Fruit fly (Drosophila melanogaster) whole organism, embryonic: ENCODE measurements around the gene usp.

Experiments
- Ada2b ChIP-seq: fragments of 200-800 bp; sonication (Bioruptor generic); IDR thresholded peaks from 2 replicates; pipeline ENCODE4 v1.3.6; 2022; ENCODE audit warnings: missing biosample characterization, missing genetic modification characterization
- BEAF-32 ChIP-seq: fragments of 200-800 bp; sonication (Bioruptor generic); optimal IDR thresholded peaks from 3 replicates; lab custom pipeline; 2017; ENCODE audit warnings: missing biosample characterization, missing genetic modification characterization, mild to moderate bottlenecking, moderate library complexity, missing genetic modification reagents
- Bgb ChIP-seq: fragments of 200-800 bp; sonication (Bioruptor generic); IDR thresholded peaks from 2 replicates; pipeline ENCODE4 v1.3.6; 2022; ENCODE audit warnings: missing biosample characterization, missing genetic modification characterization; ENCODE audit not compliant: partially characterized antibody
- CG10274 ChIP-seq: fragments of 200-800 bp; sonication (Bioruptor generic); optimal IDR thresholded peaks from 3 replicates; lab custom pipeline; 2017; ENCODE audit warnings: missing biosample characterization, mild to moderate bottlenecking, missing genetic modification characterization
- CG10431 ChIP-seq: fragments of 200-800 bp; sonication (Bioruptor generic); optimal IDR thresholded peaks from 3 replicates; lab custom pipeline; 2018; ENCODE audit warnings: missing biosample characterization, mild to moderate bottlenecking, missing genetic modification characterization
- CG10979 ChIP-seq: fragments of 200-800 bp; sonication (Bioruptor generic); optimal IDR thresholded peaks from 2 replicates; lab custom pipeline; 2018; ENCODE audit warnings: missing biosample characterization, mild to moderate bottlenecking, missing genetic modification characterization, moderate library complexity
- CG11504 ChIP-seq: fragments of 200-800 bp; sonication (Bioruptor generic); optimal IDR thresholded peaks from 3 replicates; lab custom pipeline; 2019; ENCODE audit warnings: missing biosample characterization, mild to moderate bottlenecking, missing genetic modification characterization, moderate library complexity
- CG12391 ChIP-seq: fragments of 200-800 bp; sonication (Bioruptor generic); optimal IDR thresholded peaks from 3 replicates; lab custom pipeline; 2018; ENCODE audit warnings: missing biosample characterization, mild to moderate bottlenecking, missing genetic modification characterization, moderate library complexity
- CG12769 ChIP-seq: fragments of 200-800 bp; sonication (Bioruptor generic); optimal IDR thresholded peaks from 2 replicates; lab custom pipeline; 2019; ENCODE audit warnings: missing biosample characterization, mild to moderate bottlenecking, missing genetic modification characterization, moderate library complexity
- CG13424 ChIP-seq: fragments of 200-800 bp; sonication (Bioruptor generic); optimal IDR thresholded peaks from 2 replicates; lab custom pipeline; 2019; ENCODE audit warnings: missing biosample characterization, mild to moderate bottlenecking, missing genetic modification characterization, moderate library complexity
- CG15269 ChIP-seq: fragments of 200-800 bp; sonication (Bioruptor generic); optimal IDR thresholded peaks from 2 replicates; lab custom pipeline; 2018; ENCODE audit warnings: missing biosample characterization, mild to moderate bottlenecking, missing genetic modification characterization, moderate library complexity
- CG17829 ChIP-seq: fragments of 200-800 bp; optimal IDR thresholded peaks from 2 replicates; lab custom pipeline; 2019; ENCODE audit warnings: missing biosample characterization, mild to moderate bottlenecking, missing genetic modification characterization, moderate library complexity
- CG2202 ChIP-seq: fragments of 200-800 bp; sonication (Bioruptor generic); optimal IDR thresholded peaks from 2 replicates; lab custom pipeline; 2018; ENCODE audit warnings: missing biosample characterization, mild to moderate bottlenecking, missing genetic modification characterization
- CG30431 ChIP-seq: fragments of 200-800 bp; sonication (Bioruptor generic); optimal IDR thresholded peaks from 2 replicates; lab custom pipeline; 2017; ENCODE audit warnings: missing biosample characterization, missing genetic modification characterization
- CG3726 ChIP-seq: fragments of 200-800 bp; sonication (Bioruptor generic); IDR thresholded peaks from 3 replicates; pipeline ENCODE4, ENCODE4 v1.3.6; 2022; ENCODE audit warnings: missing biosample characterization, missing genetic modification characterization
- CG3847 ChIP-seq: fragments of 200-800 bp; sonication (Bioruptor generic); IDR thresholded peaks from 2 replicates; pipeline ENCODE4 v1.3.6; 2022; ENCODE audit warnings: missing biosample characterization, missing genetic modification characterization
- CG3995 ChIP-seq: fragments of 200-800 bp; sonication (Bioruptor generic); optimal IDR thresholded peaks from 3 replicates; lab custom pipeline; 2016; ENCODE audit warnings: missing biosample characterization, missing genetic modification characterization
- CG6272 ChIP-seq: fragments of 200-800 bp; sonication (Bioruptor generic); IDR thresholded peaks from 2 replicates; pipeline ENCODE4 v1.3.6; 2022; ENCODE audit warnings: missing biosample characterization, missing genetic modification characterization
- CG6654 ChIP-seq: fragments of 200-800 bp; sonication (Bioruptor generic); optimal IDR thresholded peaks from 2 replicates; lab custom pipeline; 2017; ENCODE audit warnings: missing biosample characterization, mild to moderate bottlenecking, missing genetic modification characterization
- CG6813 ChIP-seq: fragments of 200-800 bp; sonication (Bioruptor generic); optimal IDR thresholded peaks from 2 replicates; lab custom pipeline; 2017; ENCODE audit warnings: missing biosample characterization, missing genetic modification characterization, mild to moderate bottlenecking, moderate library complexity, missing genetic modification reagents
- CG8089 ChIP-seq: fragments of 200-800 bp; sonication (Bioruptor generic); optimal IDR thresholded peaks from 3 replicates; lab custom pipeline; 2016; ENCODE audit warnings: missing biosample characterization, missing genetic modification characterization
- CG8765 ChIP-seq: fragments of 200-800 bp; sonication (Bioruptor generic); IDR thresholded peaks from 2 replicates; pipeline ENCODE4 v1.3.6; 2022; ENCODE audit warnings: missing biosample characterization, missing genetic modification characterization
- CG9437 ChIP-seq: fragments of 200-800 bp; sonication (Bioruptor generic); optimal IDR thresholded peaks from 2 replicates; lab custom pipeline; 2018; ENCODE audit warnings: missing biosample characterization, mild to moderate bottlenecking, missing genetic modification characterization
- CG9727 ChIP-seq: fragments of 200-800 bp; sonication (Bioruptor generic); optimal IDR thresholded peaks from 3 replicates; lab custom pipeline; 2017; ENCODE audit warnings: missing biosample characterization, mild to moderate bottlenecking, missing genetic modification characterization
- Dbx ChIP-seq: fragments of 200-800 bp; sonication (Bioruptor generic); IDR thresholded peaks from 3 replicates; pipeline ENCODE4 v1.3.6; 2022; ENCODE audit warnings: missing biosample characterization, missing genetic modification characterization
- Elba2 ChIP-seq: fragments of 200-800 bp; sonication (Bioruptor generic); optimal IDR thresholded peaks from 3 replicates; lab custom pipeline; 2016; ENCODE audit warnings: missing biosample characterization, missing genetic modification characterization
- HLH4C ChIP-seq: fragments of 200-800 bp; sonication (Bioruptor generic); IDR thresholded peaks from 3 replicates; pipeline ENCODE4 v1.3.6; 2022; ENCODE audit warnings: missing biosample characterization, missing genetic modification characterization; ENCODE audit not compliant: partially characterized antibody
- Hmr ChIP-seq: fragments of 200-800 bp; sonication (Bioruptor generic); optimal IDR thresholded peaks from 3 replicates; lab custom pipeline; 2017; ENCODE audit warnings: mild to moderate bottlenecking, missing biosample characterization, missing genetic modification reagents, missing genetic modification characterization
- Nf-YB ChIP-seq: fragments of 200-800 bp; sonication (Bioruptor generic); optimal IDR thresholded peaks from 3 replicates; lab custom pipeline; 2019; ENCODE audit warnings: missing biosample characterization, mild to moderate bottlenecking, missing genetic modification characterization, moderate library complexity
- Oaz ChIP-seq: fragments of 200-800 bp; sonication (Bioruptor generic); IDR thresholded peaks from 2 replicates; pipeline ENCODE4 v1.3.6; 2022; ENCODE audit warnings: missing biosample characterization, missing genetic modification characterization
- PHDP ChIP-seq: fragments of 200-800 bp; sonication (Bioruptor generic); optimal IDR thresholded peaks from 3 replicates; lab custom pipeline; 2018; ENCODE audit warnings: missing biosample characterization, mild to moderate bottlenecking, missing genetic modification characterization, moderate library complexity
- Ptx1 ChIP-seq: fragments of 200-800 bp; sonication (Bioruptor generic); IDR thresholded peaks from 2 replicates; pipeline ENCODE4 v1.3.6; 2022; ENCODE audit warnings: missing biosample characterization, missing genetic modification characterization
- Ravus ChIP-seq: fragments of 200-800 bp; sonication (Bioruptor generic); IDR thresholded peaks from 2 replicates; pipeline ENCODE4 v1.3.6; 2022; ENCODE audit warnings: missing biosample characterization, missing genetic modification characterization
- Trl ChIP-seq, 3 experiments: fragments of >200 bp in 2 of 3; fragments of 200-800 bp in 1 of 3; sonication (Bioruptor generic) in 1 of 3; optimal IDR thresholded peaks; 2 replicates in 1 of 3; 3 replicates in 2 of 3; lab custom pipeline; 2016 to 2017; ENCODE audit warnings: missing biosample characterization in 1 of 3, missing genetic modification characterization in 1 of 3
- ase ChIP-seq: fragments of 200-800 bp; sonication (Bioruptor generic); IDR thresholded peaks from 3 replicates; pipeline ENCODE4 v1.3.6; 2022; ENCODE audit warnings: missing biosample characterization, missing genetic modification characterization
- bbx ChIP-seq: fragments of 200-800 bp; sonication (Bioruptor generic); IDR thresholded peaks from 2 replicates; pipeline ENCODE4 v1.3.6; 2022; ENCODE audit warnings: missing biosample characterization, missing genetic modification characterization; ENCODE audit not compliant: partially characterized antibody
- bigmax ChIP-seq: fragments of 200-800 bp; sonication (Bioruptor generic); optimal IDR thresholded peaks from 2 replicates; lab custom pipeline; 2018; ENCODE audit warnings: missing biosample characterization, mild to moderate bottlenecking, missing genetic modification characterization
- ci ChIP-seq: fragments of 200-800 bp; sonication (Bioruptor generic); IDR thresholded peaks from 3 replicates; pipeline ENCODE4 v1.3.6; 2022; ENCODE audit warnings: missing biosample characterization, missing genetic modification characterization
- dm ChIP-seq: fragments of 200-800 bp; sonication (Bioruptor generic); optimal IDR thresholded peaks from 3 replicates; lab custom pipeline; 2016; ENCODE audit warnings: missing biosample characterization, missing genetic modification characterization
- dmrt99B ChIP-seq: fragments of 200-800 bp; sonication (Bioruptor generic); optimal IDR thresholded peaks from 2 replicates; lab custom pipeline; 2018; ENCODE audit warnings: missing biosample characterization, mild to moderate bottlenecking, missing genetic modification characterization, moderate library complexity
- dpn ChIP-seq, 2 experiments: fragments of 200-800 bp; sonication (Bioruptor generic); optimal IDR thresholded peaks; 3 replicates each; lab custom pipeline; 2016; ENCODE audit warnings: missing biosample characterization in 2 of 2, missing genetic modification characterization in 2 of 2
- fd102C ChIP-seq: fragments of 200-800 bp; sonication (Bioruptor generic); optimal IDR thresholded peaks from 2 replicates; lab custom pipeline; 2018; ENCODE audit warnings: missing biosample characterization, mild to moderate bottlenecking, missing genetic modification characterization, moderate library complexity
- gcm2 ChIP-seq: fragments of 200-800 bp; sonication (Bioruptor generic); optimal IDR thresholded peaks from 2 replicates; lab custom pipeline; 2016; ENCODE audit warnings: missing biosample characterization, missing genetic modification characterization
- ken ChIP-seq: fragments of 200-800 bp; sonication (Bioruptor generic); IDR thresholded peaks from 3 replicates; pipeline ENCODE4 v1.3.6; 2022; ENCODE audit warnings: missing biosample characterization, missing genetic modification characterization
- mirr ChIP-seq: fragments of 200-800 bp; sonication (Bioruptor generic); optimal IDR thresholded peaks from 3 replicates; lab custom pipeline; 2018; ENCODE audit warnings: missing biosample characterization, mild to moderate bottlenecking, missing genetic modification characterization
- pb ChIP-seq: fragments of 200-800 bp; sonication (Bioruptor generic); optimal IDR thresholded peaks from 3 replicates; lab custom pipeline; 2016; ENCODE audit warnings: missing biosample characterization, missing genetic modification characterization
- pfk ChIP-seq: fragments of 200-800 bp; sonication (Bioruptor generic); optimal IDR thresholded peaks from 2 replicates; lab custom pipeline; 2018; ENCODE audit warnings: missing biosample characterization, mild to moderate bottlenecking, missing genetic modification characterization, moderate library complexity
- scrt ChIP-seq: fragments of 200-800 bp; sonication (Bioruptor generic); optimal IDR thresholded peaks from 2 replicates; lab custom pipeline; 2018; ENCODE audit warnings: missing biosample characterization, mild to moderate bottlenecking, missing genetic modification characterization, moderate library complexity
- sim ChIP-seq: fragments of 200-800 bp; sonication (Bioruptor generic); IDR thresholded peaks from 2 replicates; pipeline ENCODE4 v1.3.6; 2022; ENCODE audit warnings: missing biosample characterization, missing genetic modification characterization
- wor ChIP-seq: fragments of 200-800 bp; sonication (Bioruptor generic); IDR thresholded peaks from 2 replicates; pipeline ENCODE4 v1.3.6; 2022; ENCODE audit warnings: missing biosample characterization, missing genetic modification characterization

usp gene

DNA sequence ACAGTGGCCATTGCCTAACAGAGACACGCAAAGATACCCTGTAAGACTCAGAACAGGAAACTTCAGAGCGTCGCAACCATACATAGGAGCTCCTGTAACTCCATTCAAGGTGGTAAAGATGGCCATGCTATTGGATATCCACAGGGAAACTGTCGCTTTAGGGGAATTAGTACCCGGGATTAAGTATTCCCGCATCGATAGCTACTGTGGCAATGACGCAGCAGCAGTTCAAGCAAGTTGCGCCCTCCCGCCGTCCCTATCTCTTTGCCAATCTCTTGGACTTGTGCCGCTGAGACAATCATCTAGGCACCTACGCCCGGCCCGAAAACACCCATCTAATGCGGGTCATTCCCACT lies 28.6 kb upstream of the usp start (continued):
- peak; percentile 85 for TF ChIP-seq Ptx1 (GFP tag; lab: Robert Waterston, UW)
- peak; percentile 43 for TF ChIP-seq scrt
- TF ChIP-seq dm (GFP tag; lab: Kevin White, UChicago): no peak
- TF ChIP-seq CG6272 (GFP tag; lab: Robert Waterston, UW): peak; percentile 39; the same call in 1 of the 2 replicates
- TF ChIP-seq CG9437: peak; percentile 21
- TF ChIP-seq CG12391 (tag; lab: Kevin White, UChicago): peak; percentile 39
- TF ChIP-seq CG10979 (tag; lab: Kevin White, UChicago): peak; percentile 43
- TF ChIP-seq CG3995 (GFP tag; lab: Kevin White, UChicago): peak; percentile 44
- peak; percentile 74 for TF ChIP-seq CG11504 (tag; lab: Kevin White, UChicago)
- peak; percentile 16 for TF ChIP-seq CG10274 (GFP tag; lab: Kevin White, UChicago)
- TF ChIP-seq CG13424 (tag; lab: Kevin White, UChicago): peak; percentile 77
- TF ChIP-seq pfk (GFP tag; lab: Kevin White, UChicago): no peak
- no peak for TF ChIP-seq CG6813 (GFP tag; lab: Kevin White, UChicago)
- TF ChIP-seq CG10431 (GFP tag; lab: Kevin White, UChicago): no peak
- TF ChIP-seq mirr (GFP tag; lab: Kevin White, UChicago): peak; percentile 32
- no peak for TF ChIP-seq CG6654 (GFP tag; lab: Kevin White, UChicago)
- peak; percentile 55 for TF ChIP-seq PHDP (tag; lab: Kevin White, UChicago)
- TF ChIP-seq dmrt99B (tag; lab: Kevin White, UChicago): peak; percentile 69
- no peak for TF ChIP-seq bigmax
- TF ChIP-seq pb: peak; percentile 60
- TF ChIP-seq CG9727 (GFP tag; lab: Kevin White, UChicago): peak; percentile 49
- TF ChIP-seq CG3726 (GFP tag; lab: Robert Waterston, UW): 0 out of 3 replicates have a peak, but pooled peaks have one; percentile 44
- TF ChIP-seq wor (GFP tag; lab: Robert Waterston, UW): peak; percentile 34; the same call in 1 of the 2 replicates
- peak; percentile 65 for TF ChIP-seq Hmr (GFP tag; lab: Kevin White, UChicago)
- TF ChIP-seq CG12769 (tag; lab: Kevin White, UChicago): peak; percentile 86
- no peak for TF ChIP-seq Bgb (GFP tag; lab: Robert Waterston, UW)
- no peak for TF ChIP-seq BEAF-32 (GFP tag; lab: Kevin White, UChicago)
- peak; percentile 61 to 74 for TF ChIP-seq dpn (GFP tag; optimal IDR thresholded peaks at IDR 0.05; lab: Kevin White, UChicago)
- peak; percentile 76 for TF ChIP-seq Dbx (GFP tag; lab: Robert Waterston, UW)
- peak; percentile 61 for TF ChIP-seq Oaz (GFP tag; lab: Robert Waterston, UW)
- peak; percentile 34 for TF ChIP-seq CG17829
- TF ChIP-seq Ravus (GFP tag; lab: Robert Waterston, UW): peak; percentile 20
- peak; percentile 16 for TF ChIP-seq CG30431 (GFP tag; lab: Kevin White, UChicago)
- no peak for TF ChIP-seq HLH4C (GFP tag; lab: Robert Waterston, UW)
- 0 out of 2 replicates have a peak, but pooled peaks have one; percentile 15 for TF ChIP-seq CG8765 (GFP tag; lab: Robert Waterston, UW)
- peak; percentile 25 for TF ChIP-seq CG8089 (GFP tag; lab: Kevin White, UChicago)
- TF ChIP-seq CG2202: no peak
- no peak for TF ChIP-seq Elba2
- peak; percentile 72 for TF ChIP-seq CG15269 (tag; lab: Kevin White, UChicago)
- TF ChIP-seq ken (GFP tag; lab: Robert Waterston, UW): 0 out of 3 replicates have a peak, but pooled peaks have one; percentile 50
- peak; percentile 75 for TF ChIP-seq CG3847
- peak; percentile 26 for TF ChIP-seq gcm2 (GFP tag; lab: Kevin White, UChicago)
- TF ChIP-seq sim (GFP tag; lab: Robert Waterston, UW): no peak
- 0 out of 3 replicates have a peak, but pooled peaks have one; percentile 43 for TF ChIP-seq ci (GFP tag; lab: Robert Waterston, UW)
- TF ChIP-seq ase: peak; percentile 71
- no peak for TF ChIP-seq bbx (GFP tag; lab: Robert Waterston, UW)
- no peak for TF ChIP-seq fd102C (GFP tag; lab: Kevin White, UChicago)
- no peak for TF ChIP-seq Trl (optimal IDR thresholded peaks at IDR 0.05; lab: Kevin White, UChicago)
- peak; percentile 36 for TF ChIP-seq Trl (GFP tag; optimal IDR thresholded peaks at IDR 0.05; lab: Kevin White, UChicago)
- TF ChIP-seq Ada2b: peak; percentile 76
- TF ChIP-seq Nf-YB (GFP tag; lab: Kevin White, UChicago): no peak
